Fruit fly (Drosophila melanogaster) whole organism, wandering third instar larva: ENCODE results near the gene Nrx-IV.
A peak's percentile ranks its signal among the peaks of the same experiment; 100 is the strongest.

ENCODE experiments used
- Abd-B ChIP-seq: fragments of >200 bp; optimal IDR thresholded peaks from 2 replicates; lab custom pipeline; 2017; ENCODE audit warnings: missing biosample characterization, missing genetic modification characterization
- CG32264 ChIP-seq: fragments of 200-800 bp; sonication (Bioruptor generic); optimal IDR thresholded peaks from 2 replicates; lab custom pipeline; 2016; ENCODE audit warnings: missing biosample characterization, missing genetic modification characterization
- CG9705 ChIP-seq: fragments of 200-800 bp; sonication (Bioruptor generic); optimal IDR thresholded peaks from 2 replicates; lab custom pipeline; 2018; ENCODE audit warnings: missing biosample characterization, mild to moderate bottlenecking, missing genetic modification characterization
- CrebA ChIP-seq: fragments of 200-800 bp; sonication (Bioruptor generic); optimal IDR thresholded peaks from 2 replicates; lab custom pipeline; 2016; ENCODE audit warnings: missing biosample characterization, mild to moderate bottlenecking, missing genetic modification characterization, borderline replicate concordance
- Dfd ChIP-seq: fragments of >200 bp; optimal IDR thresholded peaks from 2 replicates; lab custom pipeline; 2017; ENCODE audit warnings: missing biosample characterization, missing genetic modification characterization
- Dif ChIP-seq: fragments of 200-275, 200-300 bp; sonication (Bioruptor generic); optimal IDR thresholded peaks from 2 replicates; lab custom pipeline; 2018; ENCODE audit warnings: missing biosample characterization, missing genetic modification characterization; ENCODE audit not compliant: partially characterized antibody
- GATAd ChIP-seq: sonication (Bioruptor generic); optimal IDR thresholded peaks from 2 replicates; lab custom pipeline; 2016; ENCODE audit warnings: missing biosample characterization, missing genetic modification characterization
- HLH106 ChIP-seq: fragments of 200-800 bp; optimal IDR thresholded peaks from 3 replicates; lab custom pipeline; 2019; ENCODE audit warnings: missing biosample characterization, mild to moderate bottlenecking, missing genetic modification characterization, moderate library complexity
- Hnf4 ChIP-seq: fragments of 200-800 bp; sonication (Bioruptor generic); optimal IDR thresholded peaks from 2 replicates; lab custom pipeline; 2016; ENCODE audit warnings: missing biosample characterization, mild to moderate bottlenecking, missing genetic modification characterization
- Hr78 ChIP-seq: fragments of >200 bp; optimal IDR thresholded peaks from 2 replicates; lab custom pipeline; 2017; ENCODE audit warnings: missing biosample characterization, missing genetic modification characterization
- Hr83 ChIP-seq: fragments of 200-300 bp; sonication (Bioruptor generic); optimal IDR thresholded peaks from 2 replicates; lab custom pipeline; 2016; ENCODE audit warnings: missing biosample characterization, mild to moderate bottlenecking, missing genetic modification characterization, moderate library complexity; ENCODE audit not compliant: poor library complexity, severe bottlenecking
- Jra ChIP-seq: sonication (Bioruptor generic); optimal IDR thresholded peaks from 2 replicates; lab custom pipeline; 2016; ENCODE audit warnings: missing biosample characterization, missing genetic modification characterization
- Mio ChIP-seq: sonication (Bioruptor generic); optimal IDR thresholded peaks from 2 replicates; lab custom pipeline; 2016; ENCODE audit warnings: missing biosample characterization, missing genetic modification characterization
- Myc ChIP-seq: fragments of >200 bp; optimal IDR thresholded peaks from 2 replicates; lab custom pipeline; 2017
- N ChIP-seq: fragments of >200 bp; optimal IDR thresholded peaks from 2 replicates; lab custom pipeline; 2018; ENCODE audit warnings: missing biosample characterization, missing external identifiers, missing genetic modification characterization
- OdsH ChIP-seq: fragments of 200-800 bp; sonication (Bioruptor generic); optimal IDR thresholded peaks from 2 replicates; lab custom pipeline; 2016; ENCODE audit warnings: missing biosample characterization, mild to moderate bottlenecking, missing genetic modification characterization
- Rel ChIP-seq, 2 experiments: fragments of 200-800 bp; sonication (Bioruptor generic) in 1 of 2; optimal IDR thresholded peaks; 2 replicates in 1 of 2; 3 replicates in 1 of 2; lab custom pipeline; 2016 to 2019; ENCODE audit warnings: mild to moderate bottlenecking in 2 of 2, missing biosample characterization in 2 of 2, missing genetic modification characterization in 2 of 2, moderate library complexity in 1 of 2
- Sp1 ChIP-seq: fragments of 200-800 bp; sonication (Bioruptor generic); optimal IDR thresholded peaks from 3 replicates; lab custom pipeline; 2019; ENCODE audit warnings: missing biosample characterization, mild to moderate bottlenecking, missing genetic modification characterization, moderate library complexity
- Vsx2 ChIP-seq: fragments of 200-300, 225-300 bp; sonication (Bioruptor generic); optimal IDR thresholded peaks from 2 replicates; lab custom pipeline; 2018; ENCODE audit warnings: missing biosample characterization, missing genetic modification characterization; ENCODE audit not compliant: partially characterized antibody
- dl ChIP-seq, 2 experiments: fragments of 175-275, 200-275 bp in 1 of 2; fragments of 200-275 bp in 1 of 2; sonication (Bioruptor generic); optimal IDR thresholded peaks; lab custom pipeline; 2018; ENCODE audit warnings: mild to moderate bottlenecking in 2 of 2, missing biosample characterization in 2 of 2, missing genetic modification characterization in 2 of 2, moderate library complexity in 2 of 2; ENCODE audit not compliant: partially characterized antibody in 2 of 2, insufficient read depth in 1 of 2
- dmrt93B ChIP-seq: fragments of 200-800 bp; sonication (Bioruptor generic); optimal IDR thresholded peaks from 2 replicates; lab custom pipeline; 2018; ENCODE audit warnings: missing biosample characterization, mild to moderate bottlenecking, missing genetic modification characterization
- dsf ChIP-seq: sonication (Bioruptor generic); optimal IDR thresholded peaks from 2 replicates; lab custom pipeline; 2016; ENCODE audit warnings: missing biosample characterization, missing genetic modification characterization, borderline replicate concordance
- ey ChIP-seq: fragments of 200-800 bp; sonication (Bioruptor generic); optimal IDR thresholded peaks from 2 replicates; lab custom pipeline; 2016; ENCODE audit warnings: missing biosample characterization, missing genetic modification characterization
- foxo ChIP-seq, 2 experiments: fragments of 200-800 bp; sonication (Bioruptor generic); optimal IDR thresholded peaks; 2 replicates in 1 of 2; 3 replicates in 1 of 2; lab custom pipeline; 2016 to 2017; ENCODE audit warnings: missing biosample characterization in 2 of 2, missing genetic modification characterization in 2 of 2
- fru ChIP-seq: fragments of 200-800 bp; sonication (Bioruptor generic); optimal IDR thresholded peaks from 3 replicates; lab custom pipeline; 2016; ENCODE audit warnings: missing biosample characterization, mild to moderate bottlenecking, missing genetic modification characterization
- h ChIP-seq: fragments of 200-800 bp; sonication (Bioruptor generic); optimal IDR thresholded peaks from 3 replicates; lab custom pipeline; 2016; ENCODE audit warnings: missing biosample characterization, mild to moderate bottlenecking, missing genetic modification characterization
- jim ChIP-seq: fragments of 175-275, 200-325 bp; sonication (Bioruptor generic); optimal IDR thresholded peaks from 2 replicates; lab custom pipeline; 2016; ENCODE audit warnings: missing biosample characterization, mild to moderate bottlenecking, missing genetic modification characterization
- lola ChIP-seq: fragments of >200 bp; optimal IDR thresholded peaks from 2 replicates; lab custom pipeline; 2017; ENCODE audit warnings: missing biosample characterization, missing genetic modification characterization
- pan ChIP-seq: fragments of >200 bp; optimal IDR thresholded peaks from 2 replicates; lab custom pipeline; 2017
- psq ChIP-seq: fragments of 200-800 bp; sonication (Bioruptor generic); optimal IDR thresholded peaks from 3 replicates; lab custom pipeline; 2017; ENCODE audit warnings: missing biosample characterization, mild to moderate bottlenecking, missing genetic modification characterization, moderate library complexity
- rgr ChIP-seq: fragments of 200-800 bp; sonication (Bioruptor generic); optimal IDR thresholded peaks from 3 replicates; lab custom pipeline; 2016; ENCODE audit warnings: missing biosample characterization, mild to moderate bottlenecking, missing genetic modification characterization
- sv ChIP-seq: fragments of 200-800 bp; sonication (Bioruptor generic); optimal IDR thresholded peaks from 3 replicates; lab custom pipeline; 2016; ENCODE audit warnings: missing biosample characterization, missing genetic modification characterization
- tai ChIP-seq: sonication (Bioruptor generic); optimal IDR thresholded peaks from 2 replicates; lab custom pipeline; 2016; ENCODE audit warnings: missing biosample characterization, missing genetic modification characterization
- usp ChIP-seq: fragments of >200 bp; optimal IDR thresholded peaks from 2 replicates; lab custom pipeline; 2017; ENCODE audit warnings: missing biosample characterization, missing genetic modification characterization
- woc ChIP-seq: sonication (Bioruptor generic); optimal IDR thresholded peaks from 2 replicates; lab custom pipeline; 2016; ENCODE audit warnings: missing biosample characterization, mild to moderate bottlenecking, missing genetic modification characterization

Gene Nrx-IV

DNA sequence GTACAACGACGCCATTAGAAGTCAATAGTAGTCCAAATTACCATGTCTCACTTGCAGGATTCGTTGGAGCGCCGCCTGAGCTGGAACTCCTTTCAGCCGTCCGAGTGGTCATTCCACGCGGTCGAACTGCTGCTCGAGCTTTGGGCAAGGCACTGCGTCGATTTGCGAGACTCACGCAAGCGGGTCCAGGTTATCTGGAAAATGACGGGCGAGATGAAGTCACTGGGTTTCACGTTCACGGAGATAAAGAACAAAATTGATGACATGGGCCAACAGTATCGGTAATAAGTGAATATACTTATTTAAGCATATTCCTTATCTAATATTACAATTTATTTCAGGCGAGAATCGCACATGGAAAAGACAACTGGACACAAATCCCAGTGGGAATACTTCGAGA lies 27.7 kb upstream of the Nrx-IV start:
- TF ChIP-seq Rel (GFP tag; optimal IDR thresholded peaks at IDR 0.05; lab: Kevin White, UChicago), result no peak
- no peak for TF ChIP-seq Rel (tag; optimal IDR thresholded peaks at IDR 0.05; lab: Kevin White, UChicago)
- TF ChIP-seq sv (GFP tag; lab: Kevin White, UChicago), result no peak
- no peak for TF ChIP-seq Hr78 (GFP tag; lab: Kevin White, UChicago)
- no peak for TF ChIP-seq GATAd (GFP tag; lab: Kevin White, UChicago)
- no peak for TF ChIP-seq Mio
- TF ChIP-seq Dif (GFP tag; lab: Kevin White, UChicago), result no peak
- no peak for TF ChIP-seq Vsx2 (GFP tag; lab: Kevin White, UChicago)
- no peak for TF ChIP-seq woc (GFP tag; lab: Kevin White, UChicago)
- no peak for TF ChIP-seq Jra
- TF ChIP-seq rgr, result no peak
- no peak for TF ChIP-seq dl (GFP tag; optimal IDR thresholded peaks at IDR 0.05; lab: Kevin White, UChicago; ENCODE audit: insufficient read depth in 1 of 2, partially characterized antibody in 2 of 2)

DNA sequence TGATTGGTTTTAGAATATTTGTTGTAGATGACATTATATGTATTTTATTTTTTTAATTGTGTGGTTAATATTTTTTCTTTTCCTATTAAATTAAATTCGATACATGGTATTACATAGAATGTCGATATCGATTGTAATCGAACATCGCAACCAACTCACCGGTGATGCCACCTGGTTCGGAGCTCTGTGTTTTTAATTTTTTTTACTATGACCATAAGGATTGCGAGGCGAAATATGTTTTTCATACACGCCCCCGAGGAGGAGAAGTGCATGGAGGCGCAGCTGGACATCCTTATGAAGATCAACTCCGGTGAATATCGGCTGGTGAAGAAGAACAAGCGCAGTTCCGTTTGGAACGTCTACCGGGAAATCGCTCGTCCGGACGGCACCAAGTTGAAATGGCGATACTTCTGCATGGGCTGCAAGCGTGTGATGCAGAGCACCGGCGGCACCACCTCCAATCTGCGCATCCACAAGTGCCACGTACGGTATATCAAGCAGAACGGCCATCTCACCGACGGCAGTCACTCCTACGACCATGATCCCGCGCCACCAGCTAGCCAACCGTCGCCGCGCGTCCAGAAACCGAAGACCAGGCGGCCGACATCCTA lies 26.3 kb upstream of the Nrx-IV start, which contains the start of gene CG11560:
Gene CG11560 (plus strand): TSS at position 145 of the 611 bp plus-strand sequence.
- no peak for TF ChIP-seq Dif (GFP tag; lab: Kevin White, UChicago)
- TF ChIP-seq CrebA, result no peak
- no peak for TF ChIP-seq CG32264 (GFP tag; lab: Kevin White, UChicago)
- TF ChIP-seq pan (lab: Kevin White, UChicago), result no peak
- TF ChIP-seq Rel (GFP tag; optimal IDR thresholded peaks at IDR 0.05; lab: Kevin White, UChicago), result no peak
- TF ChIP-seq Rel (tag; optimal IDR thresholded peaks at IDR 0.05; lab: Kevin White, UChicago), result no peak
- no peak for TF ChIP-seq dl (GFP tag; optimal IDR thresholded peaks at IDR 0.05; lab: Kevin White, UChicago; ENCODE audit: insufficient read depth in 1 of 2, partially characterized antibody in 2 of 2)
- no peak for TF ChIP-seq jim (GFP tag; lab: Kevin White, UChicago)
- no peak for TF ChIP-seq lola (GFP tag; lab: Kevin White, UChicago)
- no peak for TF ChIP-seq usp
- TF ChIP-seq dmrt93B (GFP tag; lab: Kevin White, UChicago), result no peak
- no peak for TF ChIP-seq Myc (lab: Kevin White, UChicago)
- no peak for TF ChIP-seq CG9705 (GFP tag; lab: Kevin White, UChicago)
- TF ChIP-seq OdsH (GFP tag; lab: Kevin White, UChicago), result no peak
- no peak for TF ChIP-seq ey (GFP tag; lab: Kevin White, UChicago)
- no peak for TF ChIP-seq sv (GFP tag; lab: Kevin White, UChicago)
- TF ChIP-seq Hnf4 (GFP tag; lab: Kevin White, UChicago), result no peak
- no peak for TF ChIP-seq tai
- TF ChIP-seq, all 38 proteins: peak for 0

DNA sequence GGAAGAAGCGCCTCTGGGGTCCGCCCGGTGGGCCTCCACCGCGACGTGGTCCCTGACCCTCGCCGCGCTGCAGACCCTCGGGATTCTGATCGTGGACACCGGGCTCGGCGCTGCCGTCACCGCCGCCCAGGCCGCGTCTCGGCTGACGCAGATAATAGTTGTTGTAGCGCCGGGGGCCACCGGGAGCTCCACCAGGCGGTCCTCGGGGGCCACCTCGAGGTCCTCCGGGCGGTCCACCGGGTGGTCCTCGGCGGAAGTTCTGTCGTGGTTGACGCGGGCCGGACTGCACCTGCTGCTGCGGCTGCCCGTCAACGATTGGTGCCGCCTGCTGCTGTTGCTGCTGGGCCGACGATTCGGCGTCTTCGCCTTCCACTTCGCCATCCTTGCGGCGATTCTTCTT lies 23.4 kb upstream of the Nrx-IV start:
- TF ChIP-seq fru (GFP tag; lab: Kevin White, UChicago), result no peak
- TF ChIP-seq Dfd (GFP tag; lab: Kevin White, UChicago), result peak; percentile 99
- TF ChIP-seq Rel (GFP tag; optimal IDR thresholded peaks at IDR 0.05; lab: Kevin White, UChicago), result no peak
- TF ChIP-seq Rel (tag; optimal IDR thresholded peaks at IDR 0.05; lab: Kevin White, UChicago), result no peak
- TF ChIP-seq Mio, result no peak
- no peak for TF ChIP-seq rgr
- TF ChIP-seq dmrt93B (GFP tag; lab: Kevin White, UChicago), result no peak
- TF ChIP-seq, all 38 proteins: peak for 1

DNA sequence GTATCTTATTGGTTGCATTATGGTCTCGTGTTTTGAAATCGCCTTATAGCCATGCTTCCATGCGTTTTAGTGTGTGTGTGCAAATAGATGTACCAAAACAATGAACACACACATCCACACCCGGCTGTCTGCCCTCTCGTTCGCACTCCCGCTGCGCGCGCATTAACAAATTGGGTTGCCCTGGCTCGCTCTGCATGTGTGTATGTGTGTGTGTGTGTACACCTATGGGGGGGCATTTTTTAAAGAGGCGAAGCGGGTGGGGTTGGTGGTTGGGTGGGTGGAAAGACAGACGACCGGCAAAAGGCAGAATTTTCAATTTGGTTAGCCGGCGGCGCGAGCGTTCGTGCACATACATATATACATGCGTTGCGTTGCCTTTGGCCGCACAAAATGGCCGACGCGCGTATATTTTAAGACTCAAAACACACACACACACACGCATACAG lies 22.2 kb upstream of the Nrx-IV start:
- TF ChIP-seq Dif (GFP tag; lab: Kevin White, UChicago), result peak; percentile 73
- no peak for TF ChIP-seq Dfd (GFP tag; lab: Kevin White, UChicago)
- peak; percentile 36 for TF ChIP-seq HLH106
- peak in 1 of 2 experiments; percentile 34 for TF ChIP-seq foxo (GFP tag; optimal IDR thresholded peaks at IDR 0.05; lab: Kevin White, UChicago)
- TF ChIP-seq woc (GFP tag; lab: Kevin White, UChicago), result no peak
- peak; percentile 93 for TF ChIP-seq N
- peak; percentile 58 for TF ChIP-seq Abd-B (GFP tag; lab: Kevin White, UChicago)
- TF ChIP-seq h, result peak; percentile 74
- TF ChIP-seq psq, result peak; percentile 47
- no peak for TF ChIP-seq lola (GFP tag; lab: Kevin White, UChicago)
- peak; percentile 87 for TF ChIP-seq Hr83 (GFP tag; lab: Kevin White, UChicago)
- peak; percentile 68 for TF ChIP-seq Hr78 (GFP tag; lab: Kevin White, UChicago)
- TF ChIP-seq Mio, result no peak
- no peak for TF ChIP-seq CrebA
- no peak for TF ChIP-seq ey (GFP tag; lab: Kevin White, UChicago)
- no peak for TF ChIP-seq Rel (GFP tag; optimal IDR thresholded peaks at IDR 0.05; lab: Kevin White, UChicago)
- TF ChIP-seq Rel (tag; optimal IDR thresholded peaks at IDR 0.05; lab: Kevin White, UChicago), result peak; percentile 76
- TF ChIP-seq Sp1 (GFP tag; lab: Kevin White, UChicago), result peak; percentile 36
- TF ChIP-seq Vsx2 (GFP tag; lab: Kevin White, UChicago), result no peak
- peak; percentile 6 for TF ChIP-seq CG9705 (GFP tag; lab: Kevin White, UChicago)
- TF ChIP-seq rgr, result peak; percentile 54
- TF ChIP-seq dsf (GFP tag; lab: Kevin White, UChicago), result no peak
- TF ChIP-seq, all 38 proteins: peak for 13
